Worm (Caenorhabditis elegans): Measurements from ENCODE around the gene Y48B6A.1.

- TF ChIP-seq pha-4 (tag; optimal IDR thresholded peaks at IDR 0.05) = no peak
- TF ChIP-seq lin-15B (tag; optimal IDR thresholded peaks at IDR 0.05) = no peak
- no peak for TF ChIP-seq unc-62 (GFP tag; optimal IDR thresholded peaks at IDR 0.05)
- no peak for TF ChIP-seq fkh-2 (tag; optimal IDR thresholded peaks at IDR 0.05)
- TF ChIP-seq nhr-43 (tag; optimal IDR thresholded peaks at IDR 0.05; ENCODE audit: poor library complexity, severe bottlenecking) = no peak
- TF ChIP-seq ceh-16 (tag; optimal IDR thresholded peaks at IDR 0.05) = no peak
- TF ChIP-seq nhr-77 (tag; optimal IDR thresholded peaks at IDR 0.05) = no peak
- TF ChIP-seq nhr-23 (tag; optimal IDR thresholded peaks at IDR 0.05) = no peak
- no peak for TF ChIP-seq ama-1 (optimal IDR thresholded peaks at IDR 0.05)
- no peak for TF ChIP-seq ceh-82 (tag; optimal IDR thresholded peaks at IDR 0.05)
- TF ChIP-seq snpc-4 (tag; optimal IDR thresholded peaks at IDR 0.05) = no peak
- no peak for TF ChIP-seq nhr-12 (tag; optimal IDR thresholded peaks at IDR 0.05)
- TF ChIP-seq unc-39 (tag; optimal IDR thresholded peaks at IDR 0.05) = no peak
- TF ChIP-seq ztf-4 (tag; optimal IDR thresholded peaks at IDR 0.05) = no peak
These were observed 32.8 kb upstream of the Y48B6A.1 start for ce11 chrII:14186937-14187336.

Data from whole organism, L3 larva.